Fruit fly (Drosophila melanogaster) whole organism, embryonic: Measurements from ENCODE around the gene CG14742.

Source experiments
- ATbp ChIP-seq: fragments of 200-800 bp; sonication (Bioruptor generic); optimal IDR thresholded peaks from 2 replicates; lab custom pipeline; 2017; ENCODE audit warnings: missing biosample characterization, mild to moderate bottlenecking, missing genetic modification characterization, missing genetic modification reagents
- Atf6 ChIP-seq: fragments of 200-800 bp; sonication (Bioruptor generic); IDR thresholded peaks from 2 replicates; pipeline ENCODE4 v1.3.6; 2022; ENCODE audit warnings: missing biosample characterization, missing genetic modification characterization
- CG10565 ChIP-seq: fragments of 200-800 bp; sonication (Bioruptor generic); optimal IDR thresholded peaks from 3 replicates; lab custom pipeline; 2016; ENCODE audit warnings: missing biosample characterization, mild to moderate bottlenecking, missing genetic modification characterization
- CG11723 ChIP-seq: fragments of 200-800 bp; sonication (Bioruptor generic); optimal IDR thresholded peaks from 2 replicates; lab custom pipeline; 2017; ENCODE audit warnings: missing biosample characterization, mild to moderate bottlenecking, missing genetic modification characterization
- CG12071 ChIP-seq: fragments of 200-800 bp; sonication (Bioruptor generic); optimal IDR thresholded peaks from 3 replicates; lab custom pipeline; 2018; ENCODE audit warnings: missing biosample characterization, mild to moderate bottlenecking, missing genetic modification characterization
- CG14710 ChIP-seq: fragments of 200-800 bp; sonication (Bioruptor generic); optimal IDR thresholded peaks from 3 replicates; lab custom pipeline; 2019; ENCODE audit warnings: missing biosample characterization, mild to moderate bottlenecking, missing genetic modification characterization, moderate library complexity
- CG14965 ChIP-seq: fragments of 200-800 bp; sonication (Bioruptor generic); optimal IDR thresholded peaks from 2 replicates; lab custom pipeline; 2016; ENCODE audit warnings: missing biosample characterization, missing genetic modification characterization, borderline replicate concordance
- CG15479 ChIP-seq: fragments of 200-800 bp; sonication (Bioruptor generic); optimal IDR thresholded peaks from 3 replicates; lab custom pipeline; 2019; ENCODE audit warnings: missing biosample characterization, mild to moderate bottlenecking, missing genetic modification characterization, moderate library complexity
- CG18476 ChIP-seq: fragments of 200-800 bp; sonication (Bioruptor generic); optimal IDR thresholded peaks from 2 replicates; lab custom pipeline; 2016; ENCODE audit warnings: missing biosample characterization, mild to moderate bottlenecking, missing genetic modification characterization
- CG3065 ChIP-seq: fragments of 200-800 bp; sonication (Bioruptor generic); optimal IDR thresholded peaks from 2 replicates; lab custom pipeline; 2016; ENCODE audit warnings: missing biosample characterization, missing genetic modification characterization
- CG34376 ChIP-seq: fragments of 200-800 bp; sonication (Bioruptor generic); optimal IDR thresholded peaks from 2 replicates; lab custom pipeline; 2018; ENCODE audit warnings: missing biosample characterization, mild to moderate bottlenecking, missing genetic modification characterization
- CG42726 ChIP-seq: fragments of 200-800 bp; sonication (Bioruptor generic); IDR thresholded peaks from 2 replicates; pipeline ENCODE4 v1.3.6; 2022; ENCODE audit warnings: missing biosample characterization, missing genetic modification characterization; ENCODE audit not compliant: partially characterized antibody
- CG5180 ChIP-seq: fragments of 200-800 bp; sonication (Bioruptor generic); optimal IDR thresholded peaks from 3 replicates; lab custom pipeline; 2017; ENCODE audit warnings: missing biosample characterization, missing genetic modification characterization, mild to moderate bottlenecking, moderate library complexity, missing genetic modification reagents
- CG8089 ChIP-seq: fragments of 200-800 bp; sonication (Bioruptor generic); optimal IDR thresholded peaks from 3 replicates; lab custom pipeline; 2016; ENCODE audit warnings: missing biosample characterization, missing genetic modification characterization
- CTCF ChIP-seq: fragments of 200-800 bp; sonication (Bioruptor generic); optimal IDR thresholded peaks from 2 replicates; lab custom pipeline; 2017; ENCODE audit warnings: missing biosample characterization, mild to moderate bottlenecking, missing genetic modification characterization, moderate library complexity
- D ChIP-seq, 2 experiments: fragments of 200-800 bp in 1 of 2; fragments of >200 bp in 1 of 2; sonication (Bioruptor generic) in 1 of 2; optimal IDR thresholded peaks; 2 replicates in 1 of 2; 3 replicates in 1 of 2; lab custom pipeline; 2017; ENCODE audit warnings: mild to moderate bottlenecking in 1 of 2, missing biosample characterization in 1 of 2, missing genetic modification characterization in 1 of 2, missing genetic modification reagents in 1 of 2
- Jarid2 ChIP-seq: fragments of 200-800 bp; sonication (Bioruptor generic); optimal IDR thresholded peaks from 3 replicates; lab custom pipeline; 2017; ENCODE audit warnings: mild to moderate bottlenecking, missing biosample characterization, missing genetic modification reagents, missing genetic modification characterization
- Kr ChIP-seq: fragments of 200-800 bp; sonication (Bioruptor generic); optimal IDR thresholded peaks from 2 replicates; lab custom pipeline; 2017; ENCODE audit warnings: missing biosample characterization, mild to moderate bottlenecking, missing genetic modification characterization
- NC2α ChIP-seq: fragments of 200-800 bp; sonication (Bioruptor generic); optimal IDR thresholded peaks from 2 replicates; lab custom pipeline; 2016; ENCODE audit warnings: missing biosample characterization, missing genetic modification characterization
- NC2β ChIP-seq: fragments of 200-800 bp; sonication (Bioruptor generic); optimal IDR thresholded peaks from 2 replicates; lab custom pipeline; 2016; ENCODE audit warnings: missing biosample characterization, missing genetic modification characterization
- Nf-YA ChIP-seq: fragments of 200-800 bp; sonication (Bioruptor generic); IDR thresholded peaks from 2 replicates; pipeline ENCODE4 v1.3.6; 2022; ENCODE audit warnings: missing biosample characterization, missing genetic modification characterization
- Oli ChIP-seq: fragments of 200-800 bp; sonication (Bioruptor generic); optimal IDR thresholded peaks from 2 replicates; lab custom pipeline; 2018; ENCODE audit warnings: missing biosample characterization, mild to moderate bottlenecking, missing genetic modification characterization, moderate library complexity
- Vsx1 ChIP-seq: fragments of 200-800 bp; sonication (Bioruptor generic); optimal IDR thresholded peaks from 2 replicates; lab custom pipeline; 2017; ENCODE audit warnings: missing biosample characterization, mild to moderate bottlenecking, missing genetic modification characterization, missing genetic modification reagents
- ac ChIP-seq: fragments of 200-800 bp; sonication (Bioruptor generic); optimal IDR thresholded peaks from 3 replicates; lab custom pipeline; 2017; ENCODE audit warnings: missing biosample characterization, mild to moderate bottlenecking, missing genetic modification characterization
- aop ChIP-seq: fragments of 200-800 bp; sonication (Bioruptor generic); IDR thresholded peaks from 2 replicates; pipeline ENCODE4 v1.3.6; 2022; ENCODE audit warnings: missing biosample characterization, missing genetic modification characterization
- ara ChIP-seq: fragments of 200-800 bp; sonication (Bioruptor generic); IDR thresholded peaks from 2 replicates; pipeline ENCODE4 v1.3.6; 2022; ENCODE audit warnings: missing biosample characterization, missing genetic modification characterization
- bigmax ChIP-seq: fragments of 200-800 bp; sonication (Bioruptor generic); optimal IDR thresholded peaks from 2 replicates; lab custom pipeline; 2018; ENCODE audit warnings: missing biosample characterization, mild to moderate bottlenecking, missing genetic modification characterization
- cad ChIP-seq: fragments of >200 bp; optimal IDR thresholded peaks from 2 replicates; lab custom pipeline; 2017; ENCODE audit warnings: missing biosample characterization, missing genetic modification characterization
- ci ChIP-seq: fragments of 200-800 bp; sonication (Bioruptor generic); IDR thresholded peaks from 3 replicates; pipeline ENCODE4 v1.3.6; 2022; ENCODE audit warnings: missing biosample characterization, missing genetic modification characterization
- emc ChIP-seq: fragments of 200-800 bp; sonication (Bioruptor generic); optimal IDR thresholded peaks from 2 replicates; lab custom pipeline; 2016; ENCODE audit warnings: missing biosample characterization, missing genetic modification characterization
- exex ChIP-seq: fragments of 200-800 bp; sonication (Bioruptor generic); optimal IDR thresholded peaks from 4 replicates; lab custom pipeline; 2018; ENCODE audit warnings: missing biosample characterization, mild to moderate bottlenecking, missing genetic modification characterization, moderate library complexity
- insv ChIP-seq, 2 experiments: fragments of 200-800 bp; sonication (Bioruptor generic); optimal IDR thresholded peaks; 3 replicates each; lab custom pipeline; 2016 to 2018; ENCODE audit warnings: missing biosample characterization in 2 of 2, missing genetic modification characterization in 2 of 2
- p53 ChIP-seq: fragments of 200-800 bp; sonication (Bioruptor generic); optimal IDR thresholded peaks from 2 replicates; lab custom pipeline; 2016; ENCODE audit warnings: missing biosample characterization, missing genetic modification characterization
- pita ChIP-seq: fragments of 200-800 bp; sonication (Bioruptor generic); optimal IDR thresholded peaks from 2 replicates; lab custom pipeline; 2017; ENCODE audit warnings: missing biosample characterization, mild to moderate bottlenecking, missing genetic modification characterization
- sc ChIP-seq, 3 experiments: fragments of >200 bp in 2 of 3; fragments of 200-800 bp in 1 of 3; sonication (Bioruptor generic) in 1 of 3; optimal IDR thresholded peaks; 2 replicates in 2 of 3; 3 replicates in 1 of 3; lab custom pipeline; 2017; ENCODE audit warnings: mild to moderate bottlenecking in 1 of 3, missing biosample characterization in 1 of 3, missing genetic modification characterization in 1 of 3, missing genetic modification reagents in 1 of 3
- scrt ChIP-seq: fragments of 200-800 bp; sonication (Bioruptor generic); optimal IDR thresholded peaks from 2 replicates; lab custom pipeline; 2018; ENCODE audit warnings: missing biosample characterization, mild to moderate bottlenecking, missing genetic modification characterization, moderate library complexity
- tll ChIP-seq, 2 experiments: fragments of 200-800 bp in 1 of 2; fragments of >200 bp in 1 of 2; sonication (Bioruptor generic) in 1 of 2; optimal IDR thresholded peaks; 2 replicates each; lab custom pipeline; 2017 to 2019; ENCODE audit warnings: missing biosample characterization in 2 of 2, missing genetic modification characterization in 2 of 2, mild to moderate bottlenecking in 1 of 2, moderate library complexity in 1 of 2
- twi ChIP-seq: fragments of 200-800 bp; optimal IDR thresholded peaks from 2 replicates; lab custom pipeline; 2019; ENCODE audit warnings: missing biosample characterization, mild to moderate bottlenecking, missing genetic modification characterization, moderate library complexity
- zen ChIP-seq: fragments of 200-800 bp; sonication (Bioruptor generic); optimal IDR thresholded peaks from 3 replicates; lab custom pipeline; 2018; ENCODE audit warnings: missing biosample characterization, mild to moderate bottlenecking, missing genetic modification characterization, moderate library complexity

CG14742 gene

dm6 chr3R:12251534-12251933, 37.2 kb downstream of the CG14742 start:
- TF ChIP-seq CG5180 (GFP tag; lab: Kevin White, UChicago) (no peak), CG14710 (tag; lab: Kevin White, UChicago) (no peak), sc (optimal IDR thresholded peaks at IDR 0.05; lab: Kevin White, UChicago) (no peak), sc (GFP tag; optimal IDR thresholded peaks at IDR 0.05; lab: Kevin White, UChicago) (no peak), p53 (GFP tag; lab: Kevin White, UChicago) (no peak), CG10565 (GFP tag; lab: Kevin White, UChicago) (no peak), twi (tag; lab: Kevin White, UChicago) (peak; percentile 94)
- TF ChIP-seq, all 482 proteins: peak for 1

dm6 chr3R:12252457-12253065, 38.3 kb downstream of the CG14742 start:
- TF ChIP-seq CG42726 (GFP tag; lab: Robert Waterston, UW) = no peak
- peak in 1 of 2 experiments; percentile 77 for TF ChIP-seq insv (GFP tag; optimal IDR thresholded peaks at IDR 0.05; lab: Kevin White, UChicago)
- TF ChIP-seq bigmax (GFP tag; lab: Kevin White, UChicago) = no peak
- TF ChIP-seq CG8089 (GFP tag; lab: Kevin White, UChicago) = no peak
- TF ChIP-seq CG34376 = no peak
- TF ChIP-seq Vsx1 = no peak
- no peak for TF ChIP-seq aop (GFP tag; lab: Robert Waterston, UW)
- TF ChIP-seq twi (tag; lab: Kevin White, UChicago) = peak; percentile 90
- TF ChIP-seq CG11723 (GFP tag; lab: Kevin White, UChicago) = no peak
- no peak for TF ChIP-seq CG3065 (GFP tag; lab: Kevin White, UChicago)
- peak; percentile 80 for TF ChIP-seq cad (GFP tag; lab: Kevin White, UChicago)
- no peak for TF ChIP-seq ci (GFP tag; lab: Robert Waterston, UW)
- no peak for TF ChIP-seq scrt (GFP tag; lab: Kevin White, UChicago)
- no peak for TF ChIP-seq CG18476 (GFP tag; lab: Kevin White, UChicago)
- no peak for TF ChIP-seq Jarid2 (GFP tag; lab: Kevin White, UChicago)
- TF ChIP-seq Oli (tag; lab: Kevin White, UChicago) = no peak
- peak; percentile 90 for TF ChIP-seq CG15479 (GFP tag; lab: Kevin White, UChicago)
- peak; percentile 59 for TF ChIP-seq ac
- no peak for TF ChIP-seq pita
- no peak for TF ChIP-seq CTCF (GFP tag; lab: Kevin White, UChicago)
- TF ChIP-seq tll (GFP tag; optimal IDR thresholded peaks at IDR 0.05; lab: Kevin White, UChicago) = peak in 1 of 2 experiments; percentile 100
- TF ChIP-seq ATbp (GFP tag; lab: Kevin White, UChicago) = no peak
- TF ChIP-seq NC2β (GFP tag; lab: Kevin White, UChicago) = no peak
- peak; percentile 62 for TF ChIP-seq zen (tag; lab: Kevin White, UChicago)
- no peak for TF ChIP-seq Atf6
- TF ChIP-seq Kr (GFP tag; lab: Kevin White, UChicago) = peak; percentile 80
- TF ChIP-seq Nf-YA (GFP tag; lab: Robert Waterston, UW) = no peak
- no peak for TF ChIP-seq emc (GFP tag; lab: Kevin White, UChicago)
- no peak for TF ChIP-seq CG14965 (GFP tag; lab: Kevin White, UChicago)
- 0 out of 2 replicates have a peak, but pooled peaks have one; percentile 16 for TF ChIP-seq ara (GFP tag; lab: Robert Waterston, UW)
- TF ChIP-seq CG12071 = no peak
- TF ChIP-seq D (optimal IDR thresholded peaks at IDR 0.05; lab: Kevin White, UChicago) = peak; percentile 92
- TF ChIP-seq D (GFP tag; optimal IDR thresholded peaks at IDR 0.05; lab: Kevin White, UChicago) = no peak
- no peak for TF ChIP-seq NC2α
- no peak for TF ChIP-seq exex (tag; lab: Kevin White, UChicago)
